Fruit fly (Drosophila melanogaster): ENCODE measurements around the gene CG4461.

The CG4461 gene

DNA sequence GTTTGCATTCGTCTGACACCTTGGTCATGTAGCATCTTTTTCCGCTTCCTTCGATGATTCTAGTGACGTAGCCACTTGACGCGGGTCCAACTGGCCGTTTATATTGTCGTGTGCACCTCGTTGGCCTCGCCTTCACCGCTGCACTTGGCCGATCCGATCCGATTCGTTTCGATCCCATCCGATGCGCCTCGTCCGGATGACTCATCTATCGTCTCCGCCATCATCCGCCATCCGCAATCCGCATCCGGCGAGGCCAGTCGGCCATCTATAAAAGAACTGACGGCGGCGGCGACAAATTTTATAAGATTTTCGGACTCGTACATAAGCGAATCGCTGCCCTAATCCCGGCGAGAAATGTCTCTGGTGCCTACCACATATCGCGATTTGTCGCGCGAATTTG lies at the start of gene CG4461:
CG4461 (plus strand) TSS at position 301 of the 400 bp plus-strand sequence.
- TF ChIP-seq jim (GFP tag; optimal IDR thresholded peaks at IDR 0.05) (no peak), woc (GFP tag; optimal IDR thresholded peaks at IDR 0.05) (no peak), Dfd (GFP tag; optimal IDR thresholded peaks at IDR 0.05) (no peak), HLH106 (tag; optimal IDR thresholded peaks at IDR 0.05) (no peak), pan (optimal IDR thresholded peaks at IDR 0.05) (no peak), foxo (GFP tag; optimal IDR thresholded peaks at IDR 0.05) (no peak), Dif (GFP tag; optimal IDR thresholded peaks at IDR 0.05; ENCODE audit: partially characterized antibody) (no peak), Hr78 (GFP tag; optimal IDR thresholded peaks at IDR 0.05) (no peak), tai (GFP tag; optimal IDR thresholded peaks at IDR 0.05) (no peak), N (GFP tag; optimal IDR thresholded peaks at IDR 0.05) (no peak), psq (GFP tag; optimal IDR thresholded peaks at IDR 0.05) (no peak), Rel (GFP tag; optimal IDR thresholded peaks at IDR 0.05) (no peak), Rel (tag; optimal IDR thresholded peaks at IDR 0.05) (no peak), sv (GFP tag; optimal IDR thresholded peaks at IDR 0.05) (no peak), CG9705 (GFP tag; optimal IDR thresholded peaks at IDR 0.05) (no peak), CrebA (GFP tag; optimal IDR thresholded peaks at IDR 0.05; ENCODE audit: borderline replicate concordance) (no peak), brk (GFP tag; optimal IDR thresholded peaks at IDR 0.05) (no peak), Jra (GFP tag; optimal IDR thresholded peaks at IDR 0.05) (no peak), h (GFP tag; optimal IDR thresholded peaks at IDR 0.05) (no peak)

DNA sequence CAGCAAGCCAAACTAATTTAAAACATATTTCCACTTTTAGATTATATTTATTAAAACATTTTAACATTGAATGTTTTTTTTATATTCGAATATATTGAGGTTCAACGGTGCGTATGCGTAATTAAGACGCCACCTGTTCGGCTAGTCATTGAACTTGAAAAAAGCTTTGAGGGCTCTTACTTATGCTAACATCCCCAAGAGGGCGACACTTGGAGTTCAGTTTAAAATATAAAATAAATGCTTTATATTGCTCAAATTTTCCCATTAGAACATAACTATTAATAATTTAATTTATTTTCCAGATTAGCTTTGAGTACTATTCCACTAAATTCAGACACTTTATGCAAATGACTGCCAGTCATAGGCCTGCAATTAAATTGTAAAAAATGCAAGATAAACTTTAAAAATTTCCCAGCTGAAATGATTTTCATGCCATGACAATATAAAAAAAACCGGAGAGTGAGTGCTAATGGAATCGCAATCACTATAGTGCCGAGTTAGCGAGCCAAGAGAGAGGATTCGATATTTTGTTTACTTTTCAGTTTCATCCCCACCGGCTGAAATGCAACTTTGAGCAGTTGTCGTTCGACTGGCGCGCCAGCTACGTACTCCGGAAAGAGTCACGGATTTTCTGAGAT lies 41.4 kb upstream of the CG4461 start, which contains the start of gene PGRP-LA:
PGRP-LA (plus strand) TSS at position 588 of the 638 bp plus-strand sequence.
- peak; percentile 18 for TF ChIP-seq HLH106 (tag; optimal IDR thresholded peaks at IDR 0.05)
- TF ChIP-seq Myc (optimal IDR thresholded peaks at IDR 0.05): peak; percentile 32
- TF ChIP-seq foxo (GFP tag; optimal IDR thresholded peaks at IDR 0.05): peak in 1 of 2 experiments; percentile 2
- no peak for TF ChIP-seq dsf (GFP tag; optimal IDR thresholded peaks at IDR 0.05; ENCODE audit: borderline replicate concordance)

DNA sequence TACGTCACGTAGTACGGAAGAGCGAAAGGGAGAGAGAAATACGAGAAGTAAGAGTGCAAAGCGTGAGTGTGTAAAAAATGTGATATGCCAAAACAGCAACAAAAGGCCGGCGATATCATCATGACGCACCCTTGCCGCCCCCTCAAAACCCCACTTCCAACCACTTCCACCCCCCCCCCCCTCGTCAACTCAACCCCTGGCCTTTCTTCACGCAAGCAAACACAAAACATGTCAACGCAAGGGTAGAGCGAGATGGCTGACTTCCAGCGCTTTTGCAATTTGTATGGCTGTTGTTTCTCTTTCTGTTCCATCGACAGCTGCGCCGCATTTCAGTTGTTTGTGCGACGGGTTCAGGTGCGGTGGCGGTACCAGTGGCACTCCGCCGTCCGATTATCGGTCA lies 39.5 kb upstream of the CG4461 start:
- TF ChIP-seq Abd-B (GFP tag; optimal IDR thresholded peaks at IDR 0.05) (no peak), Jra (GFP tag; optimal IDR thresholded peaks at IDR 0.05) (no peak), ey (GFP tag; optimal IDR thresholded peaks at IDR 0.05) (no peak), psq (GFP tag; optimal IDR thresholded peaks at IDR 0.05) (peak; percentile 73), OdsH (GFP tag; optimal IDR thresholded peaks at IDR 0.05) (peak; percentile 11), foxo (GFP tag; optimal IDR thresholded peaks at IDR 0.05) (peak in 1 of 2 experiments; percentile 14), rgr (GFP tag; optimal IDR thresholded peaks at IDR 0.05) (peak; percentile 13), dmrt93B (GFP tag; optimal IDR thresholded peaks at IDR 0.05) (peak; percentile 4), Rel (GFP tag; optimal IDR thresholded peaks at IDR 0.05) (no peak), Rel (tag; optimal IDR thresholded peaks at IDR 0.05) (peak; percentile 91), Sp1 (GFP tag; optimal IDR thresholded peaks at IDR 0.05) (peak; percentile 4), dl (GFP tag; optimal IDR thresholded peaks at IDR 0.05; ENCODE audit: insufficient read depth in 1 of 2, partially characterized antibody in 2 of 2) (peak in 1 of 2 experiments; percentile 0), h (GFP tag; optimal IDR thresholded peaks at IDR 0.05) (peak; percentile 33)

DNA sequence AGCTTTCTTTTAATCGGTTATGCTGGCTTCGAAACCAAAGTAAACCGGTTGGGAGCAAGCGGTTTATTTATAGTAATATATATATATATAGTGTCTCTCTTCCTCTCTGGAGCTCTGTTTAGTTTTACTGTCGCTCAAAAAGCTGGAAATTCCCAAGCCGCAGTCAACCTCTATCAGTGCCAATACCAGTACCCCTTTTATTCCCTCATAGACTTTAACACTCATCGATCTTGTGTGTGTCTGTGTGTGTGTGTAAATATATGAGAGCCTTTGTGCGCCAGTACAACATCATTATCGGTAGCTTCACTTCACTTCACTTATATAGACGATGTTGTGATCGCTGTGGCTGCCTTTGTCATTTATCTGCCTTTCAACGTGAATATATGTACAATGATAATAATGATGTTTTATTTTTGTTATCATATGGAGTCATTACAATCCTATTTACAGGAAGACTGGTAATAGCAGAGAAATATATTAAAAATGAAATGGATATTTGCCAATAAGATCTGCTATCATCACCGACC lies 37.2 kb upstream of the CG4461 start:
- no peak for TF ChIP-seq jim (GFP tag; optimal IDR thresholded peaks at IDR 0.05)
- TF ChIP-seq Hr83 (GFP tag; optimal IDR thresholded peaks at IDR 0.05; ENCODE audit: poor library complexity, severe bottlenecking): no peak
- TF ChIP-seq dl (GFP tag; optimal IDR thresholded peaks at IDR 0.05; ENCODE audit: insufficient read depth in 1 of 2, partially characterized antibody in 2 of 2): peak in 1 of 2 experiments; percentile 40
- TF ChIP-seq GATAd (GFP tag; optimal IDR thresholded peaks at IDR 0.05): no peak
- no peak for TF ChIP-seq CrebA (GFP tag; optimal IDR thresholded peaks at IDR 0.05; ENCODE audit: borderline replicate concordance)
- TF ChIP-seq tai (GFP tag; optimal IDR thresholded peaks at IDR 0.05): no peak
- TF ChIP-seq Vsx2 (GFP tag; optimal IDR thresholded peaks at IDR 0.05; ENCODE audit: partially characterized antibody): no peak
- no peak for TF ChIP-seq Mio (GFP tag; optimal IDR thresholded peaks at IDR 0.05)

All from whole organism, wandering third instar larva.